Fruit fly (Drosophila melanogaster): ENCODE results near the gene loco.
A peak's percentile ranks its signal among the peaks of the same experiment; 100 is the strongest.

The loco gene

dm6 chr3R:22638604-22639238 lies 466 bp downstream of the loco start:
- no peak for TF ChIP-seq Pif1B (GFP tag; optimal IDR thresholded peaks at IDR 0.05)
- TF ChIP-seq CG17806 (tag; optimal IDR thresholded peaks at IDR 0.05): no peak

dm6 chr3R:22636567-22636889 lies 2.7 kb downstream of the loco start:
- no peak for TF ChIP-seq fd96Ca (GFP tag; IDR thresholded peaks at IDR 0.05)
- no peak for TF ChIP-seq Pif1B (GFP tag; optimal IDR thresholded peaks at IDR 0.05)
- TF ChIP-seq CG10348 (GFP tag; IDR thresholded peaks at IDR 0.05): no peak
- TF ChIP-seq CG14655 (GFP tag; optimal IDR thresholded peaks at IDR 0.05): no peak
- TF ChIP-seq CG13204 (GFP tag; optimal IDR thresholded peaks at IDR 0.05): peak; percentile 94
- no peak for TF ChIP-seq CG9948 (tag; optimal IDR thresholded peaks at IDR 0.05)
- TF ChIP-seq Pif1A (GFP tag; optimal IDR thresholded peaks at IDR 0.05): no peak
- TF ChIP-seq CG12605 (GFP tag; IDR thresholded peaks at IDR 0.05): no peak

dm6 chr3R:22635684-22636566 lies 3.3 kb downstream of the loco start:
- TF ChIP-seq CG15710 (tag; optimal IDR thresholded peaks at IDR 0.05) (no peak), CG8159 (tag; optimal IDR thresholded peaks at IDR 0.05) (no peak), CG4496 (GFP tag; IDR thresholded peaks at IDR 0.05) (no peak), EcR (GFP tag; optimal IDR thresholded peaks at IDR 0.05) (peak; percentile 59), Pif1A (GFP tag; optimal IDR thresholded peaks at IDR 0.05) (peak; percentile 12), Pif1B (GFP tag; optimal IDR thresholded peaks at IDR 0.05) (no peak), Ets98B (GFP tag; IDR thresholded peaks at IDR 0.05) (no peak), rn (GFP tag; IDR thresholded peaks at IDR 0.05) (no peak), CG9948 (tag; optimal IDR thresholded peaks at IDR 0.05) (no peak), gl (tag; optimal IDR thresholded peaks at IDR 0.05) (no peak), CG12605 (GFP tag; IDR thresholded peaks at IDR 0.05) (no peak), Snoo (tag; optimal IDR thresholded peaks at IDR 0.05) (peak; percentile 29), CG32121 (GFP tag; IDR thresholded peaks at IDR 0.05) (no peak)

- TF ChIP-seq CG12605 (GFP tag; IDR thresholded peaks at IDR 0.05): no peak
- TF ChIP-seq EcR (GFP tag; optimal IDR thresholded peaks at IDR 0.05): no peak
- no peak for TF ChIP-seq Pif1B (GFP tag; optimal IDR thresholded peaks at IDR 0.05)
Observed at dm6 chr3R:22634549-22635410, 4.4 kb downstream of the loco start.

dm6 chr3R:22632980-22633379 lies 6.2 kb downstream of the loco start:
- TF ChIP-seq CG13204 (GFP tag; optimal IDR thresholded peaks at IDR 0.05) (peak; percentile 80), Ets98B (GFP tag; IDR thresholded peaks at IDR 0.05) (no peak)

- TF ChIP-seq rn (GFP tag; IDR thresholded peaks at IDR 0.05): no peak
- TF ChIP-seq CG15710 (tag; optimal IDR thresholded peaks at IDR 0.05): no peak
- no peak for TF ChIP-seq CG10348 (GFP tag; IDR thresholded peaks at IDR 0.05)
- TF ChIP-seq CG32121 (GFP tag; IDR thresholded peaks at IDR 0.05): no peak
- no peak for TF ChIP-seq CG9948 (tag; optimal IDR thresholded peaks at IDR 0.05)
- no peak for TF ChIP-seq gl (tag; optimal IDR thresholded peaks at IDR 0.05)
- no peak for TF ChIP-seq Ets98B (GFP tag; IDR thresholded peaks at IDR 0.05)
- TF ChIP-seq fd96Ca (GFP tag; IDR thresholded peaks at IDR 0.05): no peak
Observed at dm6 chr3R:22632181-22632580, 7.0 kb downstream of the loco start.

dm6 chr3R:22631156-22631555 lies 8.0 kb downstream of the loco start:
- no peak for TF ChIP-seq CG13204 (GFP tag; optimal IDR thresholded peaks at IDR 0.05)
- TF ChIP-seq CG34367 (tag; optimal IDR thresholded peaks at IDR 0.05): no peak
- no peak for TF ChIP-seq CG15710 (tag; optimal IDR thresholded peaks at IDR 0.05)

- TF ChIP-seq fd96Ca (GFP tag; IDR thresholded peaks at IDR 0.05) (no peak), CG9948 (tag; optimal IDR thresholded peaks at IDR 0.05) (no peak), gl (tag; optimal IDR thresholded peaks at IDR 0.05) (no peak), Ets98B (GFP tag; IDR thresholded peaks at IDR 0.05) (no peak), CG17806 (tag; optimal IDR thresholded peaks at IDR 0.05) (no peak), CG32121 (GFP tag; IDR thresholded peaks at IDR 0.05) (no peak), CG12605 (GFP tag; IDR thresholded peaks at IDR 0.05) (no peak), CG14655 (GFP tag; optimal IDR thresholded peaks at IDR 0.05) (no peak), Snoo (tag; optimal IDR thresholded peaks at IDR 0.05) (no peak), CG34367 (tag; optimal IDR thresholded peaks at IDR 0.05) (no peak), CG13204 (GFP tag; optimal IDR thresholded peaks at IDR 0.05) (no peak), CG4496 (GFP tag; IDR thresholded peaks at IDR 0.05) (no peak), CG10348 (GFP tag; IDR thresholded peaks at IDR 0.05) (no peak), D1 (tag; optimal IDR thresholded peaks at IDR 0.05) (no peak), CG8301 (tag; optimal IDR thresholded peaks at IDR 0.05) (no peak), Pif1A (GFP tag; optimal IDR thresholded peaks at IDR 0.05) (no peak), CG15710 (tag; optimal IDR thresholded peaks at IDR 0.05) (no peak)
Observed at dm6 chr3R:22629174-22629573, 10.0 kb downstream of the loco start.

All from whole organism, pupa.